Worm (Caenorhabditis elegans) whole organism, late embryonic: ENCODE measurements around the gene srt-28.

Experiments
- C08G9.2 ChIP-seq: sonication (generic microtip); optimal IDR thresholded peaks from 2 replicates; lab custom pipeline; 2016; ENCODE audit warnings: mild to moderate bottlenecking, missing genetic modification characterization, moderate library complexity, missing compliant biosample characterization
- C38D4.7 ChIP-seq: fragments of 200-800 bp; sonication (Bioruptor generic); optimal IDR thresholded peaks from 2 replicates; lab custom pipeline; 2018; ENCODE audit warnings: mild to moderate bottlenecking, missing genetic modification characterization, moderate library complexity, missing compliant biosample characterization
- F13H6.1 ChIP-seq: sonication (generic microtip); optimal IDR thresholded peaks from 2 replicates; lab custom pipeline; 2016; ENCODE audit warnings: missing genetic modification characterization, missing compliant biosample characterization
- K02D7.2 ChIP-seq: sonication (generic microtip); optimal IDR thresholded peaks from 2 replicates; lab custom pipeline; 2017; ENCODE audit warnings: mild to moderate bottlenecking, missing genetic modification characterization, missing compliant biosample characterization
- K09A11.1 ChIP-seq: sonication (generic microtip); optimal IDR thresholded peaks from 2 replicates; lab custom pipeline; 2017; ENCODE audit warnings: antibody characterized with exemption, mild to moderate bottlenecking, missing genetic modification characterization, missing compliant biosample characterization; ENCODE audit not compliant: insufficient read depth
- T23F11.4 ChIP-seq: fragments of 200-800 bp; sonication (Bioruptor generic); optimal IDR thresholded peaks from 2 replicates; lab custom pipeline; 2018; ENCODE audit warnings: mild to moderate bottlenecking, missing genetic modification characterization, missing compliant biosample characterization
- ama-1 ChIP-seq: fragments of 150-350 bp; optimal IDR thresholded peaks from 2 replicates; lab custom pipeline; 2014
- ceh-14 ChIP-seq: sonication (generic microtip); optimal IDR thresholded peaks from 2 replicates; lab custom pipeline; 2016; ENCODE audit warnings: missing genotype, missing genetic modification characterization, missing compliant biosample characterization
- ceh-2 ChIP-seq: sonication (generic microtip); optimal IDR thresholded peaks from 2 replicates; lab custom pipeline; 2016; ENCODE audit warnings: missing genotype, missing genetic modification characterization, missing compliant biosample characterization
- ceh-22 ChIP-seq: sonication (generic microtip); optimal IDR thresholded peaks from 2 replicates; lab custom pipeline; 2017; ENCODE audit warnings: missing biosample characterization, missing genetic modification characterization
- ceh-24 ChIP-seq: sonication (generic microtip); optimal IDR thresholded peaks from 2 replicates; lab custom pipeline; 2016; ENCODE audit warnings: mild to moderate bottlenecking, missing genetic modification characterization, missing compliant biosample characterization
- ceh-34 ChIP-seq: sonication (generic microtip); optimal IDR thresholded peaks from 2 replicates; lab custom pipeline; 2016; ENCODE audit warnings: mild to moderate bottlenecking, missing genetic modification characterization, missing compliant biosample characterization
- ceh-45 ChIP-seq: fragments of 200-800 bp; sonication (Bioruptor generic); IDR thresholded peaks from 2 replicates; pipeline ENCODE4 v1.3.6; 2022; ENCODE audit warnings: missing genetic modification reagents, missing genetic modification characterization, missing compliant biosample characterization
- ceh-48 ChIP-seq: sonication (generic microtip); optimal IDR thresholded peaks from 2 replicates; lab custom pipeline; 2016; ENCODE audit warnings: missing genetic modification characterization, inconsistent platforms, missing compliant biosample characterization
- ceh-6 ChIP-seq: fragments of 200-800 bp; sonication (Bioruptor generic); optimal IDR thresholded peaks from 2 replicates; lab custom pipeline; 2018; ENCODE audit warnings: mild to moderate bottlenecking, missing genetic modification characterization, missing compliant biosample characterization
- che-1 ChIP-seq: sonication (generic microtip); optimal IDR thresholded peaks from 2 replicates; lab custom pipeline; 2016; ENCODE audit warnings: mild to moderate bottlenecking, missing genetic modification characterization, missing compliant biosample characterization
- dmd-4 ChIP-seq: sonication (generic microtip); optimal IDR thresholded peaks from 2 replicates; lab custom pipeline; 2016; ENCODE audit warnings: borderline replicate concordance, missing genetic modification characterization, missing compliant biosample characterization
- elt-2 ChIP-seq: sonication (generic microtip); optimal IDR thresholded peaks from 2 replicates; lab custom pipeline; 2016; ENCODE audit warnings: missing genetic modification reagents, missing genetic modification characterization, missing compliant biosample characterization
- elt-4 ChIP-seq: sonication (generic microtip); optimal IDR thresholded peaks from 2 replicates; lab custom pipeline; 2016; ENCODE audit warnings: missing genetic modification characterization, missing compliant biosample characterization
- fax-1 ChIP-seq: sonication (generic microtip); optimal IDR thresholded peaks from 2 replicates; lab custom pipeline; 2016; ENCODE audit warnings: missing genotype, missing genetic modification characterization, missing compliant biosample characterization
- fkh-6 ChIP-seq: sonication (generic microtip); optimal IDR thresholded peaks from 2 replicates; lab custom pipeline; 2016; ENCODE audit warnings: missing genetic modification characterization, missing compliant biosample characterization
- gmeb-2 ChIP-seq: sonication (generic microtip); optimal IDR thresholded peaks from 2 replicates; lab custom pipeline; 2016; ENCODE audit warnings: missing genetic modification characterization, inconsistent platforms, missing compliant biosample characterization
- hlh-13 ChIP-seq: fragments of 200-800 bp; sonication (Bioruptor generic); optimal IDR thresholded peaks from 2 replicates; lab custom pipeline; 2018; ENCODE audit warnings: mild to moderate bottlenecking, missing genetic modification characterization, missing compliant biosample characterization
- hlh-8 ChIP-seq: sonication (generic microtip); optimal IDR thresholded peaks from 2 replicates; lab custom pipeline; 2016; ENCODE audit warnings: missing genotype, missing genetic modification characterization, missing compliant biosample characterization
- lin-11 ChIP-seq: fragments of 200-800 bp; sonication (Bioruptor generic); optimal IDR thresholded peaks from 2 replicates; lab custom pipeline; 2018; ENCODE audit warnings: mild to moderate bottlenecking, missing genetic modification characterization, missing compliant biosample characterization
- nfya-1 ChIP-seq: sonication (generic microtip); optimal IDR thresholded peaks from 2 replicates; lab custom pipeline; 2017; ENCODE audit warnings: missing genetic modification characterization, mild to moderate bottlenecking, missing compliant biosample characterization, antibody characterized with exemption, moderate library complexity
- npax-4 ChIP-seq: sonication (generic microtip); optimal IDR thresholded peaks from 2 replicates; lab custom pipeline; 2016; ENCODE audit warnings: missing genetic modification characterization, missing compliant biosample characterization
- odd-2 ChIP-seq: sonication (generic microtip); optimal IDR thresholded peaks from 2 replicates; lab custom pipeline; 2017; ENCODE audit warnings: antibody characterized with exemption, mild to moderate bottlenecking, missing genetic modification characterization, missing compliant biosample characterization
- pat-9 ChIP-seq: fragments of 200-800 bp; sonication (Bioruptor generic); optimal IDR thresholded peaks from 2 replicates; lab custom pipeline; 2018; ENCODE audit warnings: mild to moderate bottlenecking, missing genetic modification characterization, moderate library complexity, missing compliant biosample characterization
- pax-1 ChIP-seq: fragments of 150-350 bp; optimal IDR thresholded peaks from 2 replicates; lab custom pipeline; 2014; ENCODE audit warnings: missing biosample characterization, missing genetic modification characterization
- pha-4 ChIP-seq: fragments of 150-350 bp; optimal IDR thresholded peaks from 2 replicates; lab custom pipeline; 2018; ENCODE audit warnings: missing biosample characterization, missing genetic modification reagents, missing genetic modification characterization
- pqm-1 ChIP-seq: sonication (generic microtip); optimal IDR thresholded peaks from 2 replicates; lab custom pipeline; 2016; ENCODE audit warnings: missing genetic modification characterization, missing compliant biosample characterization
- rnt-1 ChIP-seq: sonication (generic microtip); optimal IDR thresholded peaks from 2 replicates; lab custom pipeline; 2016; ENCODE audit warnings: missing genetic modification characterization, missing compliant biosample characterization
- sox-2 ChIP-seq: fragments of 200-800 bp; sonication (Bioruptor generic); IDR thresholded peaks from 2 replicates; pipeline ENCODE4 v1.3.6; 2022; ENCODE audit warnings: missing genetic modification reagents, missing genetic modification characterization, missing compliant biosample characterization
- tbx-7 ChIP-seq: sonication (generic microtip); optimal IDR thresholded peaks from 2 replicates; lab custom pipeline; 2016; ENCODE audit warnings: missing genotype, missing genetic modification characterization, missing compliant biosample characterization
- ttx-3 ChIP-seq: sonication (generic microtip); optimal IDR thresholded peaks from 2 replicates; lab custom pipeline; 2016; ENCODE audit warnings: missing genetic modification reagents, missing genetic modification characterization, missing compliant biosample characterization
- unc-86 ChIP-seq: sonication (generic microtip); optimal IDR thresholded peaks from 2 replicates; lab custom pipeline; 2016; ENCODE audit warnings: missing genetic modification characterization, missing compliant biosample characterization
- ztf-16 ChIP-seq: sonication (generic microtip); optimal IDR thresholded peaks from 2 replicates; lab custom pipeline; 2017; ENCODE audit warnings: missing genetic modification characterization, missing compliant biosample characterization

srt-28 gene

DNA sequence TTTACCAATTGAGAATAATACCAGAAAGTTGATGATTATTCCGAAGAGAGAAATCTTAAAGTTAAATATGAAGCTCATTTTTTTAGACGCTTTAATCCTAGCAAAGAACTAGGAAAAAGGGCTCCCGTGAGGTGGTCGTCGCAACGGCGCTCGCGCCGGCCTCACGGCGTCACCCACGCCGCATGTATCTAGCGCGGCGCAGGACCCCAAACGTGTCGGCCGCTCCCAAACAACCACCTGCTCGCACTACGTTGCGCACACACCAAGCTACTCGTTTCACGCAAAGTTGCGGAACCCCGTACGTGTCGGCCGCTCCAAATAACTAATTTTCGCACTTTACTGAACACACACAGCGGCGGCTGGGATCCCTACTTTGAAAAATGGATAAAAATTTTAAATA is 33.0 kb upstream of the srt-28 start:
- TF ChIP-seq pha-4 (tag; lab: Kevin White, UChicago): no peak
- no peak for TF ChIP-seq fax-1 (tag; lab: Kevin White, UChicago)
- no peak for TF ChIP-seq ceh-45
- TF ChIP-seq ceh-24 (tag; lab: Kevin White, UChicago): no peak
- no peak for TF ChIP-seq hlh-8
- no peak for TF ChIP-seq ceh-6 (GFP tag; lab: Kevin White, UChicago)
- no peak for TF ChIP-seq ztf-16 (tag; lab: Kevin White, UChicago)
- TF ChIP-seq unc-86: no peak

DNA sequence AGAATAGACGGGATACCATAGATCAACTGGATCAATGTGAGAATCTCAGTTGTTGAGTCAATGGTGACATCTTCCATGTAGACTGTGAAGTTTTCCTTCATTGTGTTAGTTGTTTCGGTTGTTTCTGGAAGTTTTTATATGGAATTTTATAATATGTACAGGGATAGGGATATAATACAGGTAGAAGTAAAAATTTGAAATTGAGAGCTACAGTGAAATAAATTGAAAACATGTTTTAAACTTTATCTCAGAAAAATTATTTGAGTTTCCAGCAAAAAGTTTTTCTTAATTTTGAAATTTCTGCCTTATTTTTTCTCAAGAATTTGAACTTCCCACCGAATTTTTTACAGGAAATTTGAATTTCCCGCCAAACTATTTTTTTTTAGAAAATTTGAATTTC is 28.9 kb upstream of the srt-28 start, which contains the start of gene srg-62:
TSS of gene srg-62 (minus strand) at position 101 of the 400 bp plus-strand sequence.
- no peak for TF ChIP-seq pat-9
- no peak for TF ChIP-seq ama-1 (lab: Kevin White, UChicago)
- no peak for TF ChIP-seq ceh-2 (tag; lab: Kevin White, UChicago)
- TF ChIP-seq gmeb-2 (tag; lab: Kevin White, UChicago): no peak
- no peak for TF ChIP-seq C08G9.2 (tag; lab: Kevin White, UChicago)

DNA sequence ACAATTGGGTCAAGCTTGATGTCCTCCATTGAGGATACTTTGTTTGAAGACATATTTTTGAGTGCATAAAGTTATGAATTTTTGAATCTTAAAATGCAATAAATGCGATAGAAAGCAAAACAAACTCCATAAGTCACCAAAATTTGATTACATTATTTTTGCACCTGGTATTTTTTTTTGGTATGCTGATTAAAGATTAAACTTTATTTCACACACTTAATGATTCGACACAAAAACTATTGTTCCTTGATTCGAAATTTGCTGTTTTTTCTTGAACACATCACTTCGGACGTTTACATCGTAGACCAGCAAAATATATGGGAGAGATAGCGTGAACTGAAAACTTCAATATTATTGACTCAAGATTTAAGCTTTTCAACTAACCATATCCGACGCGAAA is 26.8 kb upstream of the srt-28 start, which contains the start of gene srg-61:
TSS of gene srg-61 (minus strand) at position 101 of the 400 bp plus-strand sequence.
- TF ChIP-seq pqm-1 (tag; lab: Kevin White, UChicago): no peak
- TF ChIP-seq nfya-1 (tag; lab: Kevin White, UChicago): no peak
- TF ChIP-seq ceh-48 (tag; lab: Kevin White, UChicago): no peak
- TF ChIP-seq ceh-6 (GFP tag; lab: Kevin White, UChicago): no peak
- TF ChIP-seq rnt-1 (tag; lab: Kevin White, UChicago): no peak
- TF ChIP-seq ceh-22 (tag; lab: Kevin White, UChicago): no peak
- TF ChIP-seq T23F11.4 (GFP tag; lab: Kevin White, UChicago): no peak
- TF ChIP-seq, all 69 proteins: peak for 0

DNA sequence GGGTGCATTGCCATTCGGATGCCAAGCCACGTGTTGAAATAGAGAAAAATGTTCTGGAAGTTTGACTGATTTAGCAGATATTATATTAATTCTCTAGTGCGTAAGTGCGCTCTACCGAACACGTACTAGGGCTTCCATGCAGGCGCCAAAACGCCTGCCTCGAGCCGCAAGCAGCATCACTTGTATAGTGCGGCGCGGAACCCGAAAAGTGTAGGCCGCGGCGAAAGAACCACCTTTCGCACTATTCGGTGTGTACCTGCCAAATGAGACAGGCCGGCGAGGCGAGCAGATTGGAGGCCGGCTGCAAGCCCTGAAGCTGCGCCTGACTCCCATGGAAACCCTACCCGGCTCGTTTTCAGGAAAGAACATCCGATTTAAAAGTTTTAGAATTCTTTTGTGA is 26.2 kb upstream of the srt-28 start:
- TF ChIP-seq fkh-6 (tag; lab: Kevin White, UChicago) (no peak), K02D7.2 (tag; lab: Kevin White, UChicago) (no peak), pat-9 (no peak), ttx-3 (tag; lab: Kevin White, UChicago) (no peak), npax-4 (tag; lab: Kevin White, UChicago) (no peak), ceh-24 (tag; lab: Kevin White, UChicago) (no peak), F13H6.1 (no peak), K09A11.1 (no peak), ceh-14 (tag; lab: Kevin White, UChicago) (no peak), tbx-7 (tag; lab: Kevin White, UChicago) (no peak), sox-2 (no peak)

DNA sequence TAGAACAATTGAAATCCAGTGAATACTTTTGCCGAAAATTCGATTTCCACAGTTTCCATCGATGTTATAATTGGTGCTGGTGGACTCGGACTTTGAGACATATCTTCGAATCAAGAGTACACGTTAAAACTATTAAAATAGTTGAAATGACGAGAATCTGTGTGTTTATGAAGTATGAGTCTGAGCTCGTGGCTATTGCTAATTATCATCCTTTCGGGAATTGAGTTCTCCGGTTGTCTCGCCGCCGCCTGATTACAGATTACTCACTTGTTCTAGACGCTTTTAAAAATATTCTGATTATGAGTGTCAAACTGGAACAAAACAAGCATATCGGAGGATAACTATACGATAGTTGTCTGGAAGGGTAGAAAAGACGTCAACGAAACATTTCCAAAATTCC is 24.7 kb upstream of the srt-28 start, which contains the start of gene srg-56:
TSS of gene srg-56 (minus strand) at position 101 of the 400 bp plus-strand sequence.
- TF ChIP-seq K02D7.2 (tag; lab: Kevin White, UChicago): no peak
- TF ChIP-seq T23F11.4 (GFP tag; lab: Kevin White, UChicago): no peak

DNA sequence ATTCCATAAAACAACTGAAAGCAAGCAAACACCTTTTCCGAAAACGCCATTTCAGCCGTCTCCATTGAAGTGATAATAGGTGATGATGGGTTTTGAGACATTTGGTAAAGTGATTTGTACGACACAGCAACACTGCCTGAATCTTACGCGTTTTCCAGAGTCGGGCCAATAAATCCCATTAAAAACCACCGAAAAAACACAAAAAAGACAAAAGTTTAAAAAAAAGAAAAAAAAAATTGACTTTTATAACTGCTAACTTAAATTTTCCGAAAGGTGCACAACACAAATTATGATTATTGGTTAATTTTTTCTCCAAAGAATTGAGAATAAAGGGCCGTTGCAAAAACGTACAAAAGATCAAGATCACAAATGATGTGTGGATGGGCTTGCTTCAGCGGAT is 20.9 kb upstream of the srt-28 start, which contains the start of gene srg-57:
TSS of gene srg-57 (minus strand) at position 101 of the 400 bp plus-strand sequence.
- TF ChIP-seq lin-11: no peak
- TF ChIP-seq odd-2: no peak
- TF ChIP-seq ceh-34 (tag; lab: Kevin White, UChicago): no peak
- no peak for TF ChIP-seq ceh-14 (tag; lab: Kevin White, UChicago)
- TF ChIP-seq ceh-24 (tag; lab: Kevin White, UChicago): no peak
- no peak for TF ChIP-seq C38D4.7 (GFP tag; lab: Kevin White, UChicago)
- TF ChIP-seq elt-2 (tag; lab: Kevin White, UChicago): no peak
- no peak for TF ChIP-seq elt-4 (tag; lab: Kevin White, UChicago)
- TF ChIP-seq pax-1: no peak
- TF ChIP-seq dmd-4 (tag; lab: Kevin White, UChicago): no peak
- TF ChIP-seq rnt-1 (tag; lab: Kevin White, UChicago): no peak
- no peak for TF ChIP-seq hlh-13 (GFP tag; lab: Kevin White, UChicago)
- no peak for TF ChIP-seq che-1 (tag; lab: Kevin White, UChicago)
- TF ChIP-seq pqm-1 (tag; lab: Kevin White, UChicago): no peak
- TF ChIP-seq unc-86: no peak
